Fruit fly (Drosophila melanogaster) whole organism, embryonic: Measurements from ENCODE around the gene ppk23.

Experiments
- Blimp-1 ChIP-seq: fragments of 200-800 bp; sonication (Bioruptor generic); optimal IDR thresholded peaks from 3 replicates; lab custom pipeline; 2018; ENCODE audit warnings: missing biosample characterization, missing genetic modification characterization, mild to moderate bottlenecking, moderate library complexity, missing genetic modification reagents
- CG10209 ChIP-seq: fragments of 200-800 bp; sonication (Bioruptor generic); optimal IDR thresholded peaks from 3 replicates; lab custom pipeline; 2017; ENCODE audit warnings: missing biosample characterization, mild to moderate bottlenecking, missing genetic modification characterization, missing genetic modification reagents
- CG11695 ChIP-seq: fragments of 200-800 bp; sonication (Bioruptor generic); IDR thresholded peaks from 3 replicates; pipeline ENCODE4 v1.3.6; 2022; ENCODE audit warnings: missing biosample characterization, missing genetic modification characterization
- CG11696 ChIP-seq: fragments of 200-800 bp; sonication (Bioruptor generic); IDR thresholded peaks from 2 replicates; pipeline ENCODE4 v1.3.6; 2022; ENCODE audit warnings: missing biosample characterization, missing genetic modification characterization
- CG12219 ChIP-seq: fragments of 200-800 bp; sonication (Bioruptor generic); optimal IDR thresholded peaks from 3 replicates; lab custom pipeline; 2018; ENCODE audit warnings: missing biosample characterization, mild to moderate bottlenecking, missing genetic modification characterization
- CG1233 ChIP-seq: fragments of 200-800 bp; sonication (Bioruptor generic); optimal IDR thresholded peaks from 4 replicates; lab custom pipeline; 2018; ENCODE audit warnings: missing biosample characterization, mild to moderate bottlenecking, missing genetic modification characterization
- CG13287 ChIP-seq: fragments of 200-800 bp; sonication (Bioruptor generic); IDR thresholded peaks from 2 replicates; pipeline ENCODE4 v1.3.6; 2022; ENCODE audit warnings: missing biosample characterization, missing genetic modification characterization; ENCODE audit not compliant: partially characterized antibody
- CG13424 ChIP-seq: fragments of 200-800 bp; sonication (Bioruptor generic); optimal IDR thresholded peaks from 2 replicates; lab custom pipeline; 2019; ENCODE audit warnings: missing biosample characterization, mild to moderate bottlenecking, missing genetic modification characterization, moderate library complexity
- CG16813 ChIP-seq: fragments of 200-800 bp; sonication (Bioruptor generic); IDR thresholded peaks from 3 replicates; pipeline ENCODE4 v1.3.6; 2022; ENCODE audit warnings: missing biosample characterization, missing genetic modification characterization; ENCODE audit not compliant: partially characterized antibody
- CG17385 ChIP-seq: fragments of 200-800 bp; sonication (Bioruptor generic); optimal IDR thresholded peaks from 3 replicates; lab custom pipeline; 2018; ENCODE audit warnings: missing biosample characterization, mild to moderate bottlenecking, missing genetic modification characterization
- CG18011 ChIP-seq: fragments of 200-800 bp; sonication (Bioruptor generic); optimal IDR thresholded peaks from 2 replicates; lab custom pipeline; 2017; ENCODE audit warnings: missing biosample characterization, missing genetic modification characterization, mild to moderate bottlenecking, moderate library complexity, missing genotype
- CG18599 ChIP-seq: fragments of 200-800 bp; sonication (Bioruptor generic); optimal IDR thresholded peaks from 3 replicates; lab custom pipeline; 2017; ENCODE audit warnings: missing biosample characterization, missing genetic modification characterization, mild to moderate bottlenecking, moderate library complexity, missing genetic modification reagents
- CG18764 ChIP-seq: fragments of 200-800 bp; sonication (Bioruptor generic); optimal IDR thresholded peaks from 3 replicates; lab custom pipeline; 2016; ENCODE audit warnings: missing biosample characterization, missing genetic modification characterization
- CG2678 ChIP-seq: fragments of 200-800 bp; sonication (Bioruptor generic); optimal IDR thresholded peaks from 3 replicates; lab custom pipeline; 2019; ENCODE audit warnings: missing biosample characterization, mild to moderate bottlenecking, missing genetic modification characterization, moderate library complexity
- CG2712 ChIP-seq: fragments of 200-800 bp; optimal IDR thresholded peaks from 3 replicates; lab custom pipeline; 2019; ENCODE audit warnings: missing biosample characterization, mild to moderate bottlenecking, missing genetic modification characterization, moderate library complexity
- CG31441 ChIP-seq: fragments of 200-800 bp; sonication (Bioruptor generic); IDR thresholded peaks from 2 replicates; pipeline ENCODE4 v1.3.6; 2022; ENCODE audit warnings: missing biosample characterization, missing genetic modification characterization
- CG3838 ChIP-seq: fragments of 200-800 bp; sonication (Bioruptor generic); optimal IDR thresholded peaks from 3 replicates; lab custom pipeline; 2016; ENCODE audit warnings: missing biosample characterization, missing genetic modification characterization
- CG6854 ChIP-seq: fragments of 200-800 bp; sonication (Bioruptor generic); optimal IDR thresholded peaks from 3 replicates; lab custom pipeline; 2017; ENCODE audit warnings: missing biosample characterization, mild to moderate bottlenecking, missing genetic modification characterization
- CG7556 ChIP-seq: fragments of 200-800 bp; sonication (Bioruptor generic); optimal IDR thresholded peaks from 2 replicates; lab custom pipeline; 2017; ENCODE audit warnings: missing biosample characterization, mild to moderate bottlenecking, missing genetic modification characterization
- CTCF ChIP-seq: fragments of 200-800 bp; sonication (Bioruptor generic); optimal IDR thresholded peaks from 2 replicates; lab custom pipeline; 2017; ENCODE audit warnings: missing biosample characterization, mild to moderate bottlenecking, missing genetic modification characterization, moderate library complexity
- CoRest ChIP-seq: fragments of 200-800 bp; sonication (Bioruptor generic); optimal IDR thresholded peaks from 3 replicates; lab custom pipeline; 2018; ENCODE audit warnings: missing biosample characterization, mild to moderate bottlenecking, missing genetic modification characterization, moderate library complexity
- Dll ChIP-seq: fragments of 200-800 bp; sonication (Bioruptor generic); IDR thresholded peaks from 4 replicates; pipeline ENCODE4 v1.3.6; 2022; ENCODE audit warnings: missing biosample characterization, missing genetic modification characterization; ENCODE audit not compliant: partially characterized antibody
- Hsf ChIP-seq: fragments of 200-800 bp; sonication (Bioruptor generic); optimal IDR thresholded peaks from 3 replicates; lab custom pipeline; 2016; ENCODE audit warnings: missing biosample characterization, missing genetic modification characterization
- Lhr ChIP-seq: fragments of 200-800 bp; sonication (Bioruptor generic); optimal IDR thresholded peaks from 3 replicates; lab custom pipeline; 2017; ENCODE audit warnings: mild to moderate bottlenecking, missing biosample characterization, missing genetic modification reagents, missing genetic modification characterization
- NC2β ChIP-seq: fragments of 200-800 bp; sonication (Bioruptor generic); optimal IDR thresholded peaks from 2 replicates; lab custom pipeline; 2016; ENCODE audit warnings: missing biosample characterization, missing genetic modification characterization
- Pdp1 ChIP-seq, 2 experiments: fragments of 200-800 bp; sonication (Bioruptor generic); optimal IDR thresholded peaks; 3 replicates each; lab custom pipeline; 2016; ENCODE audit warnings: missing biosample characterization in 2 of 2, missing genetic modification characterization in 2 of 2, mild to moderate bottlenecking in 1 of 2, moderate library complexity in 1 of 2
- Ptx1 ChIP-seq: fragments of 200-800 bp; sonication (Bioruptor generic); IDR thresholded peaks from 2 replicates; pipeline ENCODE4 v1.3.6; 2022; ENCODE audit warnings: missing biosample characterization, missing genetic modification characterization
- Rfx ChIP-seq: fragments of 200-800 bp; sonication (Bioruptor generic); IDR thresholded peaks from 2 replicates; pipeline ENCODE4 v1.3.6; 2022; ENCODE audit warnings: missing biosample characterization, missing genetic modification characterization
- Sox102F ChIP-seq: fragments of 200-800 bp; sonication (Bioruptor generic); optimal IDR thresholded peaks from 2 replicates; lab custom pipeline; 2018; ENCODE audit warnings: missing biosample characterization, mild to moderate bottlenecking, missing genetic modification characterization, moderate library complexity
- Trl ChIP-seq, 3 experiments: fragments of >200 bp in 2 of 3; fragments of 200-800 bp in 1 of 3; sonication (Bioruptor generic) in 1 of 3; optimal IDR thresholded peaks; 2 replicates in 1 of 3; 3 replicates in 2 of 3; lab custom pipeline; 2016 to 2017; ENCODE audit warnings: missing biosample characterization in 1 of 3, missing genetic modification characterization in 1 of 3
- bigmax ChIP-seq: fragments of 200-800 bp; sonication (Bioruptor generic); optimal IDR thresholded peaks from 2 replicates; lab custom pipeline; 2018; ENCODE audit warnings: missing biosample characterization, mild to moderate bottlenecking, missing genetic modification characterization
- bowl ChIP-seq: fragments of 200-800 bp; sonication (Bioruptor generic); IDR thresholded peaks from 2 replicates; pipeline ENCODE4 v1.3.6; 2022; ENCODE audit warnings: missing biosample characterization, missing genetic modification characterization
- cato ChIP-seq: fragments of 200-800 bp; sonication (Bioruptor generic); optimal IDR thresholded peaks from 2 replicates; lab custom pipeline; 2016; ENCODE audit warnings: missing biosample characterization, missing genetic modification characterization, borderline replicate concordance
- caup ChIP-seq: fragments of 200-800 bp; sonication (Bioruptor generic); optimal IDR thresholded peaks from 3 replicates; lab custom pipeline; 2017; ENCODE audit warnings: missing biosample characterization, mild to moderate bottlenecking, missing genetic modification characterization, moderate library complexity; ENCODE audit not compliant: severe bottlenecking
- cwo ChIP-seq: fragments of 200-800 bp; sonication (Bioruptor generic); optimal IDR thresholded peaks from 3 replicates; lab custom pipeline; 2017; ENCODE audit warnings: missing biosample characterization, missing genetic modification characterization, mild to moderate bottlenecking, moderate library complexity, missing genetic modification reagents
- dpn ChIP-seq, 2 experiments: fragments of 200-800 bp; sonication (Bioruptor generic); optimal IDR thresholded peaks; 3 replicates each; lab custom pipeline; 2016; ENCODE audit warnings: missing biosample characterization in 2 of 2, missing genetic modification characterization in 2 of 2
- gcm ChIP-seq: fragments of 200-800 bp; sonication (Bioruptor generic); optimal IDR thresholded peaks from 2 replicates; lab custom pipeline; 2019; ENCODE audit warnings: missing biosample characterization, mild to moderate bottlenecking, missing genetic modification characterization, moderate library complexity
- gt ChIP-seq: fragments of 200-800 bp; sonication (Bioruptor generic); IDR thresholded peaks from 2 replicates; pipeline ENCODE4 v1.3.6; 2022; ENCODE audit warnings: missing biosample characterization, missing genetic modification characterization
- hb ChIP-seq: fragments of 200-800 bp; sonication (Bioruptor generic); IDR thresholded peaks from 3 replicates; pipeline ENCODE4 v1.3.6; 2022; ENCODE audit warnings: missing biosample characterization, missing genetic modification characterization; ENCODE audit not compliant: partially characterized antibody
- lab ChIP-seq: fragments of 200-800 bp; sonication (Bioruptor generic); optimal IDR thresholded peaks from 3 replicates; lab custom pipeline; 2017; ENCODE audit warnings: missing biosample characterization, missing genetic modification characterization, mild to moderate bottlenecking, moderate library complexity, missing genetic modification reagents
- lola ChIP-seq, 3 experiments: fragments of >200 bp in 2 of 3; fragments of 200-800 bp in 1 of 3; sonication (Bioruptor generic) in 1 of 3; optimal IDR thresholded peaks; 2 replicates each; lab custom pipeline; 2017 to 2019; ENCODE audit warnings: missing biosample characterization in 3 of 3, missing genetic modification characterization in 3 of 3, mild to moderate bottlenecking in 1 of 3, moderate library complexity in 1 of 3
- seq ChIP-seq: fragments of 200-800 bp; sonication (Bioruptor generic); IDR thresholded peaks from 2 replicates; pipeline ENCODE4 v1.3.6; 2022; ENCODE audit warnings: missing biosample characterization, missing genetic modification characterization
- slou ChIP-seq: fragments of 200-800 bp; sonication (Bioruptor generic); optimal IDR thresholded peaks from 3 replicates; lab custom pipeline; 2016; ENCODE audit warnings: missing biosample characterization, missing genetic modification characterization
- sob ChIP-seq: fragments of 200-800 bp; sonication (Bioruptor generic); IDR thresholded peaks from 2 replicates; pipeline ENCODE4 v1.3.6; 2022; ENCODE audit warnings: missing biosample characterization, missing genetic modification characterization
- tup ChIP-seq: fragments of 200-800 bp; sonication (Bioruptor generic); optimal IDR thresholded peaks from 2 replicates; lab custom pipeline; 2016; ENCODE audit warnings: missing biosample characterization, mild to moderate bottlenecking, missing genetic modification characterization, moderate library complexity
- vfl ChIP-seq: fragments of 200-800 bp; sonication (Bioruptor generic); optimal IDR thresholded peaks from 2 replicates; lab custom pipeline; 2016; ENCODE audit warnings: missing biosample characterization, missing genetic modification characterization

The ppk23 gene

DNA sequence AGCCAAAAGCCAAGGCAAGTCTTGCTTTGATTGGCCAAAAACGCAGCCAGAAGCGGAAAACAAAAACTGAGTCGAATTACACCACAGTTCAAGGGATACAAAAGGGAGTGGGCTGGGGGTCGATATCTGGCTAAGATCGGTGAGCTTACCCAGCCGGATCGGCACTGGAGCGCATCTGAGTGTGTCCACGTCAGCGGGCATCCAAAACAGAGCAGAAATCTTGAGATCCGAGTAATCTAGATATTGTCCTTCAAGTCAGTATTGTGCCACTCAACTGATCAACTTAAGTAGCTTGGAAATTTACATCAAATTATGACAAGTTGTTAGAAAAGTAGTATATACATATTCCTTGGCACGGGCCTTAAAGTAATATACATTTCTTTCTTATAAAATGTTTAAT, 19.5 kb upstream of the ppk23 start, which contains the start of gene CG12992:
TSS of gene CG12992 (plus strand) at position 301 of the 400 bp plus-strand sequence.
- TF ChIP-seq vfl, result no peak
- TF ChIP-seq CG1233, result no peak
- no peak for TF ChIP-seq Hsf (GFP tag; lab: Kevin White, UChicago)
- TF ChIP-seq cato (GFP tag; lab: Kevin White, UChicago), result no peak
- TF ChIP-seq tup (GFP tag; lab: Kevin White, UChicago), result no peak

DNA sequence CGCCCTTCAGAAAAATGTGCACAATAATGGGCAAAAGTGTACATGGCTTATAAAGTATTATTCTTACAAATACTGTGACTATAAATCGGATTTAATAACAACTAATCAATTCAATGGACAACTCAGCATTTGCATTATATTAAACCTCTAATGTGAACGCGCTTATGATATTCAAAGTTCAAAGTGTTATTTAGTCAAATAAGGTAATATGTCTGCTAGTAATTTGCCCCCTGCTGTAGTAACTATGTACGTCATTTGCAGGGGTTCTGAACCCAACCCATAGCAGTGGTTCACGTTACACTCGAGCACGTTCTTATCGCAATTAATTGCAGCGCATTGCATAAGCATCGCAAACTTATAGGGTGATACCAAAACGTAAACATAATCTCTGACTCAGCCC, 19.1 kb upstream of the ppk23 start:
- TF ChIP-seq Trl (optimal IDR thresholded peaks at IDR 0.05; lab: Kevin White, UChicago) (no peak), Trl (GFP tag; optimal IDR thresholded peaks at IDR 0.05; lab: Kevin White, UChicago) (no peak), lola (GFP tag; optimal IDR thresholded peaks at IDR 0.05; lab: Kevin White, UChicago) (peak in 1 of 3 experiments; percentile 7), Pdp1 (GFP tag; optimal IDR thresholded peaks at IDR 0.05; lab: Kevin White, UChicago) (peak in 1 of 2 experiments; percentile 39), CTCF (GFP tag; lab: Kevin White, UChicago) (peak; percentile 8), cwo (GFP tag; lab: Kevin White, UChicago) (peak; percentile 13), gcm (GFP tag; lab: Kevin White, UChicago) (peak; percentile 6), seq (GFP tag; lab: Robert Waterston, UW) (0 out of 2 replicates have a peak, but pooled peaks have one; percentile 19), Rfx (GFP tag; lab: Robert Waterston, UW) (0 out of 2 replicates have a peak, but pooled peaks have one; percentile 13), slou (GFP tag; lab: Kevin White, UChicago) (no peak), Sox102F (GFP tag; lab: Kevin White, UChicago) (peak; percentile 16), CG18599 (GFP tag; lab: Kevin White, UChicago) (peak; percentile 6), lab (GFP tag; lab: Kevin White, UChicago) (peak; percentile 16), CG3838 (no peak), CG13287 (GFP tag; lab: Robert Waterston, UW) (no peak), CG12219 (peak; percentile 28), CG11695 (peak; percentile 45; the same call in 1 of the 3 replicates), CG7556 (GFP tag; lab: Kevin White, UChicago) (peak; percentile 35), CG17385 (peak; percentile 30), bowl (no peak), Dll (GFP tag; lab: Robert Waterston, UW) (no peak), CG2712 (peak; percentile 18), Lhr (GFP tag; lab: Kevin White, UChicago) (no peak), caup (GFP tag; lab: Kevin White, UChicago) (no peak), Ptx1 (GFP tag; lab: Robert Waterston, UW) (peak; percentile 11; the same call in 1 of the 2 replicates), CG10209 (GFP tag; lab: Kevin White, UChicago) (peak; percentile 14), Blimp-1 (peak; percentile 40), CG6854 (no peak), CG16813 (GFP tag; lab: Robert Waterston, UW) (no peak), hb (GFP tag; lab: Robert Waterston, UW) (no peak), gt (GFP tag; lab: Robert Waterston, UW) (no peak), CG31441 (GFP tag; lab: Robert Waterston, UW) (0 out of 2 replicates have a peak, but pooled peaks have one; percentile 15), CG18764 (no peak), CG2678 (peak; percentile 33), CG13424 (tag; lab: Kevin White, UChicago) (peak; percentile 25), NC2β (no peak), sob (GFP tag; lab: Robert Waterston, UW) (no peak), dpn (GFP tag; optimal IDR thresholded peaks at IDR 0.05; lab: Kevin White, UChicago) (peak in 1 of 2 experiments; percentile 15), CG11696 (GFP tag; lab: Robert Waterston, UW) (peak; percentile 79), bigmax (GFP tag; lab: Kevin White, UChicago) (no peak), CoRest (tag; lab: Kevin White, UChicago) (peak; percentile 19), CG18011 (no peak)
